Worm (Caenorhabditis elegans) whole organism, late embryonic: ENCODE measurements around the gene tebp-2.

ENCODE experiments used
- K02D7.2 ChIP-seq: sonication (generic microtip); optimal IDR thresholded peaks from 2 replicates; lab custom pipeline; 2017; ENCODE audit warnings: mild to moderate bottlenecking, missing genetic modification characterization, missing compliant biosample characterization
- ahr-1 ChIP-seq: sonication (generic microtip); optimal IDR thresholded peaks from 2 replicates; lab custom pipeline; 2016; ENCODE audit warnings: missing genetic modification characterization, missing compliant biosample characterization
- ets-4 ChIP-seq: sonication (generic microtip); optimal IDR thresholded peaks from 2 replicates; lab custom pipeline; 2016; ENCODE audit warnings: missing genetic modification characterization, missing compliant biosample characterization
- fkh-10 ChIP-seq: fragments of 150-350 bp; optimal IDR thresholded peaks from 2 replicates; lab custom pipeline; 2014; ENCODE audit warnings: missing biosample characterization, missing genetic modification reagents, missing genetic modification characterization
- pag-3 ChIP-seq: sonication (generic microtip); optimal IDR thresholded peaks from 2 replicates; lab custom pipeline; 2016; ENCODE audit warnings: missing compliant biosample characterization, missing genetic modification characterization, borderline replicate concordance
- pha-4 ChIP-seq: fragments of 150-350 bp; optimal IDR thresholded peaks from 2 replicates; lab custom pipeline; 2018; ENCODE audit warnings: missing biosample characterization, missing genetic modification reagents, missing genetic modification characterization
- pqm-1 ChIP-seq: sonication (generic microtip); optimal IDR thresholded peaks from 2 replicates; lab custom pipeline; 2016; ENCODE audit warnings: missing genetic modification characterization, missing compliant biosample characterization
- sox-4 ChIP-seq: sonication (generic microtip); optimal IDR thresholded peaks from 2 replicates; lab custom pipeline; 2017; ENCODE audit warnings: mild to moderate bottlenecking, missing genetic modification characterization, inconsistent platforms, missing compliant biosample characterization
- unc-55 ChIP-seq: sonication (generic microtip); optimal IDR thresholded peaks from 2 replicates; lab custom pipeline; 2017; ENCODE audit warnings: missing biosample characterization, missing genetic modification reagents, missing genetic modification characterization

DNA sequence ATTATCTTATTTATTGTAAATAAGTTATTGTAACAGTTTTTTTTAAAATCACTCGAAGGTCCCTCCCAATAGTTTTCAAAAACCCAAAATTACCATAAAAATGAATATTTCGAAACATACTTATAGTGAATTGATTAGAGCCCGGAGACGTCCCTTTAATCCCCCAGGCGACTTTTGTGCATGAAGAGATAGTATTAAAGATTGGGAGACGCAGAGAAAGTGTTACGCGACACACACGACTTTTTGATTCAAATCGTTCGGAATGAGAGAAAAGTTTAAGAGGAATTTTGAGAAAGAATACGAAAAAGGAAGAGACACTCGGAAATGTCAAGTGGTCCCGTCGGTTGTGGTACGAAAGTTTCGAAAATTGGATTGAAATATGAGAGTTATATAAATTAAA is 48.3 kb upstream of the tebp-2 start:
- TF ChIP-seq unc-55 (no peak), ets-4 (no peak), pha-4 (tag; lab: Kevin White, UChicago) (no peak), pag-3 (tag; lab: Kevin White, UChicago) (no peak), ahr-1 (tag; lab: Kevin White, UChicago) (no peak), sox-4 (tag; lab: Kevin White, UChicago) (no peak), pqm-1 (tag; lab: Kevin White, UChicago) (no peak), K02D7.2 (no peak), fkh-10 (no peak)
